Worm (Caenorhabditis elegans): ENCODE data around the gene ddo-2.

- TF ChIP-seq nhr-12 (tag; optimal IDR thresholded peaks at IDR 0.05) (no peak), ceh-90 (tag; optimal IDR thresholded peaks at IDR 0.05) (no peak), ceh-63 (GFP tag; optimal IDR thresholded peaks at IDR 0.05) (no peak), snpc-4 (tag; optimal IDR thresholded peaks at IDR 0.05) (no peak), nhr-76 (tag; optimal IDR thresholded peaks at IDR 0.05) (no peak), C34B4.2 (tag; optimal IDR thresholded peaks at IDR 0.05) (no peak), swsn-7 (tag; optimal IDR thresholded peaks at IDR 0.05) (no peak), nhr-237 (tag; optimal IDR thresholded peaks at IDR 0.05) (no peak)
Measured at ce11 chrV:7455008-7455407, 19.5 kb upstream of the ddo-2 start, which contains the start of gene F25E5.2.

All from whole organism, L1 larva.